Comparison of ENCODE assay signal across 3 worm cellular contexts in the genomic region with DNA sequence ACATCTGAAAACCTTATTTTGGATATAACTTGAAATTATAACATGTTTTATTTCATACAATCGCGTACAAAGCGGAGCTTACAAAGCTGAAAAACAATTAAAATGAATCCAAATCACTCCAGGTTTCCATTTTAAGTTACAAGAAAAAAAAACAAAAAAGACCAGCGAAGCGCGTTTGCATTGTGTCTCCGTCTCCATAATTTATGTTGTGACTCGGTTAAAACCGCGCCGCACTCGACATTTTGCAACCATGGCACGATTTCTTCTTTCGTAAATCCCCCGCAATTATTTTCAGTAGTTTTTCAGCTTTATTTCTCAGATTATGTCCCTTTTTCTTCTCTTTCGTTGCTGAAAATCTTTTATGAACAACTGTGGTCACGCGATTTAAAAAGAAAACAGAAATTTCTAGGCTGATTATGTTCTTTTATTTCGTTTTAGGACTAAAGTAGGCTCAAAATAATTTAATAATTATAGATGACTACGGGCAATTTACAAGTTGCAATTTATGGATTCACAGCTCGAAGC.
A peak's percentile ranks its signal among the peaks of the same experiment; 100 is the strongest.
TF ChIP-seq lines count a peak whose summit lies in the region.

A gene (minus strand): TSS at position 4 of the 525 bp plus-strand sequence.
A gene (plus strand): TSS at position 475 of the 525 bp plus-strand sequence.

TF ChIP-seq in whole organism, L1 larva, 84 proteins besides CTCF, POLR2A, EP300 and RAD21 (continued from another document and continues in another):
- TF ChIP-seq mdl-1 (tag; optimal IDR thresholded peaks at IDR 0.05; lab: Kevin White, UChicago) (peak in 1 of 2 experiments; percentile 76), dsc-1 (tag; optimal IDR thresholded peaks at IDR 0.05; lab: Kevin White, UChicago) (peak; percentile 75), unc-130 (tag; optimal IDR thresholded peaks at IDR 0.05; lab: Kevin White, UChicago) (peak; percentile 90), nhr-90 (tag; optimal IDR thresholded peaks at IDR 0.05; lab: Kevin White, UChicago; ENCODE audit: poor library complexity) (peak; percentile 84), swsn-7 (tag; optimal IDR thresholded peaks at IDR 0.05; lab: Kevin White, UChicago) (peak; percentile 85), alr-1 (tag; optimal IDR thresholded peaks at IDR 0.05; lab: Kevin White, UChicago; ENCODE audit: borderline replicate concordance) (no peak), sox-4 (tag; optimal IDR thresholded peaks at IDR 0.05; lab: Kevin White, UChicago) (peak; percentile 42), pqm-1 (tag; optimal IDR thresholded peaks at IDR 0.05; lab: Kevin White, UChicago) (no peak), nhr-47 (tag; optimal IDR thresholded peaks at IDR 0.05; lab: Kevin White, UChicago) (peak; percentile 88), nhr-71 (tag; optimal IDR thresholded peaks at IDR 0.05; lab: Kevin White, UChicago) (peak; percentile 90), snpc-4 (tag; optimal IDR thresholded peaks at IDR 0.05; lab: Kevin White, UChicago) (peak; percentile 67), elt-3 (tag; optimal IDR thresholded peaks at IDR 0.05; lab: Kevin White, UChicago) (peak in 2 of 6 experiments; percentile 64 to 89), ztf-4 (tag; optimal IDR thresholded peaks at IDR 0.05; lab: Kevin White, UChicago) (peak; percentile 29), nhr-12 (tag; optimal IDR thresholded peaks at IDR 0.05; lab: Kevin White, UChicago) (no peak), F16B12.6 (tag; optimal IDR thresholded peaks at IDR 0.05; lab: Kevin White, UChicago) (peak; percentile 60), unc-30 (tag; optimal IDR thresholded peaks at IDR 0.05; lab: Kevin White, UChicago) (no peak), hpl-2 (GFP tag; optimal IDR thresholded peaks at IDR 0.05; lab: Kevin White, UChicago) (peak; percentile 62), aly-2 (tag; optimal IDR thresholded peaks at IDR 0.05; lab: Kevin White, UChicago) (peak; percentile 85), fos-1 (tag; optimal IDR thresholded peaks at IDR 0.05; lab: Kevin White, UChicago) (peak; percentile 62), lin-15B (tag; optimal IDR thresholded peaks at IDR 0.05; lab: Kevin White, UChicago) (peak; percentile 91), skn-1 (tag; optimal IDR thresholded peaks at IDR 0.05; lab: Kevin White, UChicago) (peak; percentile 90), elt-2 (tag; optimal IDR thresholded peaks at IDR 0.05; lab: Kevin White, UChicago) (peak; percentile 37), ztf-11 (tag; optimal IDR thresholded peaks at IDR 0.05; lab: Kevin White, UChicago) (peak in 1 of 2 experiments; percentile 48), mep-1 (tag; optimal IDR thresholded peaks at IDR 0.05; lab: Kevin White, UChicago) (peak; percentile 88), fkh-10 (GFP tag; optimal IDR thresholded peaks at IDR 0.05; lab: Kevin White, UChicago) (peak; percentile 65), lin-35 (GFP tag; optimal IDR thresholded peaks at IDR 0.05; lab: Kevin White, UChicago) (peak; percentile 86 to 91), egl-13 (tag; optimal IDR thresholded peaks at IDR 0.05; lab: Kevin White, UChicago) (peak; percentile 56), fkh-4 (tag; optimal IDR thresholded peaks at IDR 0.05; lab: Kevin White, UChicago; ENCODE audit: borderline replicate concordance) (no peak), nhr-20 (tag; optimal IDR thresholded peaks at IDR 0.05; lab: Kevin White, UChicago) (peak; percentile 87), dpl-1 (GFP tag; optimal IDR thresholded peaks at IDR 0.05; lab: Kevin White, UChicago) (peak; percentile 79 to 86 (median 83)), unc-98 (GFP tag; IDR thresholded peaks at IDR 0.05; lab: Robert Waterston, UW) (no peak), mef-2 (tag; optimal IDR thresholded peaks at IDR 0.05; lab: Kevin White, UChicago) (no peak), pag-3 (tag; optimal IDR thresholded peaks at IDR 0.05; lab: Kevin White, UChicago; ENCODE audit: borderline replicate concordance, insufficient read depth) (peak; percentile 26), nhr-77 (tag; optimal IDR thresholded peaks at IDR 0.05; lab: Kevin White, UChicago) (peak; percentile 77), sup-37 (GFP tag; optimal IDR thresholded peaks at IDR 0.05; lab: Kevin White, UChicago) (peak; percentile 7), nhr-11 (tag; optimal IDR thresholded peaks at IDR 0.05; lab: Kevin White, UChicago) (no peak), blmp-1 (tag; optimal IDR thresholded peaks at IDR 0.05; lab: Kevin White, UChicago) (peak; percentile 72), pax-3 (tag; optimal IDR thresholded peaks at IDR 0.05; lab: Kevin White, UChicago) (peak; percentile 48), ceh-88 (GFP tag; IDR thresholded peaks at IDR 0.05; lab: Robert Waterston, UW) (peak; percentile 52; the same call in 1 of the 2 replicates), nhr-76 (tag; optimal IDR thresholded peaks at IDR 0.05; lab: Kevin White, UChicago) (no peak)

TF ChIP-seq in whole organism, L3 larva, 47 proteins besides CTCF, POLR2A, EP300 and RAD21 (continued from another document):
- TF ChIP-seq elt-2 (tag; optimal IDR thresholded peaks at IDR 0.05; lab: Kevin White, UChicago) (peak; percentile 28), zag-1 (tag; optimal IDR thresholded peaks at IDR 0.05; lab: Kevin White, UChicago) (no peak), egl-27 (tag; optimal IDR thresholded peaks at IDR 0.05; lab: Kevin White, UChicago) (no peak), pqm-1 (tag; optimal IDR thresholded peaks at IDR 0.05; lab: Kevin White, UChicago) (peak; percentile 62), unc-39 (tag; optimal IDR thresholded peaks at IDR 0.05; lab: Kevin White, UChicago) (no peak), jun-1 (tag; optimal IDR thresholded peaks at IDR 0.05; lab: Kevin White, UChicago) (peak; percentile 34), fkh-10 (GFP tag; optimal IDR thresholded peaks at IDR 0.05; lab: Kevin White, UChicago) (peak; percentile 44), nhr-76 (tag; optimal IDR thresholded peaks at IDR 0.05; lab: Kevin White, UChicago) (no peak), fkh-2 (tag; optimal IDR thresholded peaks at IDR 0.05; lab: Kevin White, UChicago) (no peak), lin-39 (tag; optimal IDR thresholded peaks at IDR 0.05; lab: Kevin White, UChicago) (peak; percentile 64), pha-4 (tag; optimal IDR thresholded peaks at IDR 0.05; lab: Kevin White, UChicago) (peak; percentile 97), ZK546.5 (tag; optimal IDR thresholded peaks at IDR 0.05; lab: Kevin White, UChicago) (no peak), nhr-25 (tag; optimal IDR thresholded peaks at IDR 0.05; lab: Kevin White, UChicago) (peak; percentile 89), egl-5 (tag; optimal IDR thresholded peaks at IDR 0.05; lab: Kevin White, UChicago) (peak; percentile 71), skn-1 (tag; optimal IDR thresholded peaks at IDR 0.05; lab: Kevin White, UChicago) (peak; percentile 83), nhr-43 (tag; optimal IDR thresholded peaks at IDR 0.05; lab: Kevin White, UChicago; ENCODE audit: poor library complexity, severe bottlenecking) (peak; percentile 69), nhr-11 (tag; optimal IDR thresholded peaks at IDR 0.05; lab: Kevin White, UChicago) (no peak), mml-1 (tag; optimal IDR thresholded peaks at IDR 0.05; lab: Kevin White, UChicago) (no peak), nhr-12 (tag; optimal IDR thresholded peaks at IDR 0.05; lab: Kevin White, UChicago) (no peak)

TF ChIP-seq in whole organism, young adult, 124 proteins besides CTCF, POLR2A, EP300 and RAD21 (continued from another document):
- peak in 1 of 3 experiments; percentile 43 for TF ChIP-seq lin-35 (GFP tag; optimal IDR thresholded peaks at IDR 0.05; lab: Kevin White, UChicago)
- peak; percentile 59 for TF ChIP-seq lin-40 (tag; optimal IDR thresholded peaks at IDR 0.05; lab: Kevin White, UChicago)
- 0 out of 2 replicates have a peak, but pooled peaks have one; percentile 24 for TF ChIP-seq egrh-3 (GFP tag; IDR thresholded peaks at IDR 0.05; lab: Robert Waterston, UW)
- no peak for TF ChIP-seq let-607 (tag; optimal IDR thresholded peaks at IDR 0.05; lab: Kevin White, UChicago)
- TF ChIP-seq tlf-1 (GFP tag; optimal IDR thresholded peaks at IDR 0.05; lab: Kevin White, UChicago): peak; percentile 14
- no peak for TF ChIP-seq Y53G8AR.9 (GFP tag; conservative IDR thresholded peaks at IDR 0.05; lab: Robert Waterston, UW)
- TF ChIP-seq cebp-1 (GFP tag; IDR thresholded peaks at IDR 0.05; lab: Robert Waterston, UW): no peak
- TF ChIP-seq cebp-1 (tag; optimal IDR thresholded peaks at IDR 0.05; lab: Kevin White, UChicago): peak; percentile 75
- TF ChIP-seq let-526 (GFP tag; IDR thresholded peaks at IDR 0.05; lab: Robert Waterston, UW): no peak
